Fruit fly (Drosophila melanogaster) whole organism, wandering third instar larva: ENCODE results near the gene CG43273.
A peak's percentile ranks its signal among the peaks of the same experiment; 100 is the strongest.

Experiments
- Abd-B ChIP-seq: fragments of >200 bp; optimal IDR thresholded peaks from 2 replicates; lab custom pipeline; 2017; ENCODE audit warnings: missing biosample characterization, missing genetic modification characterization
- CG32264 ChIP-seq: fragments of 200-800 bp; sonication (Bioruptor generic); optimal IDR thresholded peaks from 2 replicates; lab custom pipeline; 2016; ENCODE audit warnings: missing biosample characterization, missing genetic modification characterization
- CG9705 ChIP-seq: fragments of 200-800 bp; sonication (Bioruptor generic); optimal IDR thresholded peaks from 2 replicates; lab custom pipeline; 2018; ENCODE audit warnings: missing biosample characterization, mild to moderate bottlenecking, missing genetic modification characterization
- CrebA ChIP-seq: fragments of 200-800 bp; sonication (Bioruptor generic); optimal IDR thresholded peaks from 2 replicates; lab custom pipeline; 2016; ENCODE audit warnings: missing biosample characterization, mild to moderate bottlenecking, missing genetic modification characterization, borderline replicate concordance
- Dfd ChIP-seq: fragments of >200 bp; optimal IDR thresholded peaks from 2 replicates; lab custom pipeline; 2017; ENCODE audit warnings: missing biosample characterization, missing genetic modification characterization
- GATAd ChIP-seq: sonication (Bioruptor generic); optimal IDR thresholded peaks from 2 replicates; lab custom pipeline; 2016; ENCODE audit warnings: missing biosample characterization, missing genetic modification characterization
- HLH106 ChIP-seq: fragments of 200-800 bp; optimal IDR thresholded peaks from 3 replicates; lab custom pipeline; 2019; ENCODE audit warnings: missing biosample characterization, mild to moderate bottlenecking, missing genetic modification characterization, moderate library complexity
- Hnf4 ChIP-seq: fragments of 200-800 bp; sonication (Bioruptor generic); optimal IDR thresholded peaks from 2 replicates; lab custom pipeline; 2016; ENCODE audit warnings: missing biosample characterization, mild to moderate bottlenecking, missing genetic modification characterization
- Hr78 ChIP-seq: fragments of >200 bp; optimal IDR thresholded peaks from 2 replicates; lab custom pipeline; 2017; ENCODE audit warnings: missing biosample characterization, missing genetic modification characterization
- Hr83 ChIP-seq: fragments of 200-300 bp; sonication (Bioruptor generic); optimal IDR thresholded peaks from 2 replicates; lab custom pipeline; 2016; ENCODE audit warnings: missing biosample characterization, mild to moderate bottlenecking, missing genetic modification characterization, moderate library complexity; ENCODE audit not compliant: poor library complexity, severe bottlenecking
- Jra ChIP-seq: sonication (Bioruptor generic); optimal IDR thresholded peaks from 2 replicates; lab custom pipeline; 2016; ENCODE audit warnings: missing biosample characterization, missing genetic modification characterization
- Myc ChIP-seq: fragments of >200 bp; optimal IDR thresholded peaks from 2 replicates; lab custom pipeline; 2017
- N ChIP-seq: fragments of >200 bp; optimal IDR thresholded peaks from 2 replicates; lab custom pipeline; 2018; ENCODE audit warnings: missing biosample characterization, missing external identifiers, missing genetic modification characterization
- OdsH ChIP-seq: fragments of 200-800 bp; sonication (Bioruptor generic); optimal IDR thresholded peaks from 2 replicates; lab custom pipeline; 2016; ENCODE audit warnings: missing biosample characterization, mild to moderate bottlenecking, missing genetic modification characterization
- Rel ChIP-seq, 2 experiments: fragments of 200-800 bp; sonication (Bioruptor generic) in 1 of 2; optimal IDR thresholded peaks; 2 replicates in 1 of 2; 3 replicates in 1 of 2; lab custom pipeline; 2016 to 2019; ENCODE audit warnings: mild to moderate bottlenecking in 2 of 2, missing biosample characterization in 2 of 2, missing genetic modification characterization in 2 of 2, moderate library complexity in 1 of 2
- Sp1 ChIP-seq: fragments of 200-800 bp; sonication (Bioruptor generic); optimal IDR thresholded peaks from 3 replicates; lab custom pipeline; 2019; ENCODE audit warnings: missing biosample characterization, mild to moderate bottlenecking, missing genetic modification characterization, moderate library complexity
- Vsx2 ChIP-seq: fragments of 200-300, 225-300 bp; sonication (Bioruptor generic); optimal IDR thresholded peaks from 2 replicates; lab custom pipeline; 2018; ENCODE audit warnings: missing biosample characterization, missing genetic modification characterization; ENCODE audit not compliant: partially characterized antibody
- br ChIP-seq: fragments of 200-800 bp; sonication (Bioruptor generic); optimal IDR thresholded peaks from 2 replicates; lab custom pipeline; 2016; ENCODE audit warnings: missing biosample characterization, missing genetic modification characterization
- dl ChIP-seq, 2 experiments: fragments of 175-275, 200-275 bp in 1 of 2; fragments of 200-275 bp in 1 of 2; sonication (Bioruptor generic); optimal IDR thresholded peaks; lab custom pipeline; 2018; ENCODE audit warnings: mild to moderate bottlenecking in 2 of 2, missing biosample characterization in 2 of 2, missing genetic modification characterization in 2 of 2, moderate library complexity in 2 of 2; ENCODE audit not compliant: partially characterized antibody in 2 of 2, insufficient read depth in 1 of 2
- dmrt93B ChIP-seq: fragments of 200-800 bp; sonication (Bioruptor generic); optimal IDR thresholded peaks from 2 replicates; lab custom pipeline; 2018; ENCODE audit warnings: missing biosample characterization, mild to moderate bottlenecking, missing genetic modification characterization
- dsf ChIP-seq: sonication (Bioruptor generic); optimal IDR thresholded peaks from 2 replicates; lab custom pipeline; 2016; ENCODE audit warnings: missing biosample characterization, missing genetic modification characterization, borderline replicate concordance
- ey ChIP-seq: fragments of 200-800 bp; sonication (Bioruptor generic); optimal IDR thresholded peaks from 2 replicates; lab custom pipeline; 2016; ENCODE audit warnings: missing biosample characterization, missing genetic modification characterization
- foxo ChIP-seq, 2 experiments: fragments of 200-800 bp; sonication (Bioruptor generic); optimal IDR thresholded peaks; 2 replicates in 1 of 2; 3 replicates in 1 of 2; lab custom pipeline; 2016 to 2017; ENCODE audit warnings: missing biosample characterization in 2 of 2, missing genetic modification characterization in 2 of 2
- fru ChIP-seq: fragments of 200-800 bp; sonication (Bioruptor generic); optimal IDR thresholded peaks from 3 replicates; lab custom pipeline; 2016; ENCODE audit warnings: missing biosample characterization, mild to moderate bottlenecking, missing genetic modification characterization
- h ChIP-seq: fragments of 200-800 bp; sonication (Bioruptor generic); optimal IDR thresholded peaks from 3 replicates; lab custom pipeline; 2016; ENCODE audit warnings: missing biosample characterization, mild to moderate bottlenecking, missing genetic modification characterization
- jim ChIP-seq: fragments of 175-275, 200-325 bp; sonication (Bioruptor generic); optimal IDR thresholded peaks from 2 replicates; lab custom pipeline; 2016; ENCODE audit warnings: missing biosample characterization, mild to moderate bottlenecking, missing genetic modification characterization
- lola ChIP-seq: fragments of >200 bp; optimal IDR thresholded peaks from 2 replicates; lab custom pipeline; 2017; ENCODE audit warnings: missing biosample characterization, missing genetic modification characterization
- pan ChIP-seq: fragments of >200 bp; optimal IDR thresholded peaks from 2 replicates; lab custom pipeline; 2017
- psq ChIP-seq: fragments of 200-800 bp; sonication (Bioruptor generic); optimal IDR thresholded peaks from 3 replicates; lab custom pipeline; 2017; ENCODE audit warnings: missing biosample characterization, mild to moderate bottlenecking, missing genetic modification characterization, moderate library complexity
- rgr ChIP-seq: fragments of 200-800 bp; sonication (Bioruptor generic); optimal IDR thresholded peaks from 3 replicates; lab custom pipeline; 2016; ENCODE audit warnings: missing biosample characterization, mild to moderate bottlenecking, missing genetic modification characterization
- sage ChIP-seq: fragments of 200-800 bp; sonication (Bioruptor generic); optimal IDR thresholded peaks from 2 replicates; lab custom pipeline; 2016; ENCODE audit warnings: missing biosample characterization, mild to moderate bottlenecking, missing genetic modification characterization
- sv ChIP-seq: fragments of 200-800 bp; sonication (Bioruptor generic); optimal IDR thresholded peaks from 3 replicates; lab custom pipeline; 2016; ENCODE audit warnings: missing biosample characterization, missing genetic modification characterization
- tai ChIP-seq: sonication (Bioruptor generic); optimal IDR thresholded peaks from 2 replicates; lab custom pipeline; 2016; ENCODE audit warnings: missing biosample characterization, missing genetic modification characterization
- usp ChIP-seq: fragments of >200 bp; optimal IDR thresholded peaks from 2 replicates; lab custom pipeline; 2017; ENCODE audit warnings: missing biosample characterization, missing genetic modification characterization
- woc ChIP-seq: sonication (Bioruptor generic); optimal IDR thresholded peaks from 2 replicates; lab custom pipeline; 2016; ENCODE audit warnings: missing biosample characterization, mild to moderate bottlenecking, missing genetic modification characterization

CG43273 gene

dm6 chr3R:24829887-24830351, at the start of gene CG43273, which contains the start of gene Kaz:
TSS of gene CG43273 (plus strand) at chr3R:24830301.
TSS of gene Kaz (minus strand) at chr3R:24829959.
- TF ChIP-seq ey (GFP tag; lab: Kevin White, UChicago): peak; percentile 42
- no peak for TF ChIP-seq dsf
- peak; percentile 68 for TF ChIP-seq sage (GFP tag; lab: Kevin White, UChicago)
- peak; percentile 64 for TF ChIP-seq CG9705 (GFP tag; lab: Kevin White, UChicago)
- TF ChIP-seq Hr78 (GFP tag; lab: Kevin White, UChicago): no peak
- peak; percentile 49 for TF ChIP-seq OdsH (GFP tag; lab: Kevin White, UChicago)
- peak; percentile 75 for TF ChIP-seq psq (GFP tag; lab: Kevin White, UChicago)
- no peak for TF ChIP-seq Hnf4 (GFP tag; lab: Kevin White, UChicago)
- TF ChIP-seq CrebA (GFP tag; lab: Kevin White, UChicago): no peak
- TF ChIP-seq foxo (GFP tag; optimal IDR thresholded peaks at IDR 0.05; lab: Kevin White, UChicago): peak in 1 of 2 experiments; percentile 68
- TF ChIP-seq jim (GFP tag; lab: Kevin White, UChicago): no peak
- TF ChIP-seq lola (GFP tag; lab: Kevin White, UChicago): no peak
- TF ChIP-seq usp (GFP tag; lab: Kevin White, UChicago): no peak
- TF ChIP-seq woc (GFP tag; lab: Kevin White, UChicago): peak; percentile 78
- TF ChIP-seq h (GFP tag; lab: Kevin White, UChicago): no peak
- TF ChIP-seq Vsx2 (GFP tag; lab: Kevin White, UChicago): no peak
- TF ChIP-seq sv (GFP tag; lab: Kevin White, UChicago): peak; percentile 15
- no peak for TF ChIP-seq Sp1
- TF ChIP-seq br (GFP tag; lab: Kevin White, UChicago): no peak
- peak; percentile 81 for TF ChIP-seq HLH106
- TF ChIP-seq N: no peak
- TF ChIP-seq tai (GFP tag; lab: Kevin White, UChicago): no peak
- no peak for TF ChIP-seq dl (GFP tag; optimal IDR thresholded peaks at IDR 0.05; lab: Kevin White, UChicago; ENCODE audit: insufficient read depth in 1 of 2, partially characterized antibody in 2 of 2)
- no peak for TF ChIP-seq Hr83 (GFP tag; lab: Kevin White, UChicago)
- TF ChIP-seq Myc (lab: Kevin White, UChicago): peak; percentile 99

DNA sequence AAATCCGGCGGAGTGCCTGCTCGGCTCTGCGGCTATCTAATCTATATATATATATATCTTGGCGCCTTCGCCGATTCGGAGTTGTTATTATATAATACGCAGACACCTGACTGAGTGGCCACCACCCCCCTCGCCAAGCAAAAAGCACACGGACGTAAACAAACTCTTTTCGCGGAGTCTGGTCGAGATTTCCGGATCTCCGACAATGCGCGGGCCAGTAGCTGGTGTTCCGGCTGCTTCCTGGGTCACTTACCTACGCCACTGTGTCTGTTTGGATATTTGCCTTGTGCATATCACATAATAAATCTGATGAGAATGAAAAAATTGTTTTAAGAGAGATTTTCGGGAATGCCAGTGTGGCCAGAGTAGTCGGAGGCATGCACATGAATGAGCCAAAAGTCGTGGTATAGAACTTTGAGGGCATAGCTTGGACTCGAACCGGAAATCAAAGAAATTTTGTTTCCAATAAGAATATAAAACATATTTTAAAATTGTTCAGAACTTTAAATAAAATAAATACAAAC, 43.0 kb upstream of the CG43273 start, which contains the start of gene CG5805:
Gene CG5805, minus strand, starts transcription at position 380 of the 524 bp plus-strand sequence.
- peak; percentile 67 for TF ChIP-seq Sp1
- TF ChIP-seq CG9705 (GFP tag; lab: Kevin White, UChicago): peak; percentile 79
- TF ChIP-seq sage (GFP tag; lab: Kevin White, UChicago): peak; percentile 45
- no peak for TF ChIP-seq pan
- TF ChIP-seq OdsH (GFP tag; lab: Kevin White, UChicago): peak; percentile 54
- TF ChIP-seq usp (GFP tag; lab: Kevin White, UChicago): no peak
- no peak for TF ChIP-seq Jra
- peak; percentile 49 for TF ChIP-seq br (GFP tag; lab: Kevin White, UChicago)
- TF ChIP-seq psq (GFP tag; lab: Kevin White, UChicago): peak; percentile 57
- TF ChIP-seq CG32264 (GFP tag; lab: Kevin White, UChicago): peak; percentile 27
- peak; percentile 34 for TF ChIP-seq Hr83 (GFP tag; lab: Kevin White, UChicago)
- TF ChIP-seq HLH106: peak; percentile 66
- peak; percentile 28 for TF ChIP-seq ey (GFP tag; lab: Kevin White, UChicago)
- no peak for TF ChIP-seq GATAd (GFP tag; lab: Kevin White, UChicago)
- TF ChIP-seq foxo (GFP tag; optimal IDR thresholded peaks at IDR 0.05; lab: Kevin White, UChicago): peak in 1 of 2 experiments; percentile 47
- no peak for TF ChIP-seq Rel (GFP tag; optimal IDR thresholded peaks at IDR 0.05; lab: Kevin White, UChicago)
- TF ChIP-seq Rel (tag; optimal IDR thresholded peaks at IDR 0.05; lab: Kevin White, UChicago): peak; percentile 5
- TF ChIP-seq h (GFP tag; lab: Kevin White, UChicago): peak; percentile 71
- peak; percentile 47 for TF ChIP-seq fru (GFP tag; lab: Kevin White, UChicago)
- peak; percentile 76 for TF ChIP-seq sv (GFP tag; lab: Kevin White, UChicago)
- no peak for TF ChIP-seq lola (GFP tag; lab: Kevin White, UChicago)
- no peak for TF ChIP-seq jim (GFP tag; lab: Kevin White, UChicago)
- TF ChIP-seq rgr (GFP tag; lab: Kevin White, UChicago): peak; percentile 87
- TF ChIP-seq dmrt93B (GFP tag; lab: Kevin White, UChicago): peak; percentile 90
- TF ChIP-seq, all 38 proteins: peak for 17

- TF ChIP-seq Dfd: no peak
- no peak for TF ChIP-seq usp (GFP tag; lab: Kevin White, UChicago)
- no peak for TF ChIP-seq h (GFP tag; lab: Kevin White, UChicago)
- no peak for TF ChIP-seq CG9705 (GFP tag; lab: Kevin White, UChicago)
- TF ChIP-seq Myc (lab: Kevin White, UChicago): no peak
- TF ChIP-seq N: no peak
- TF ChIP-seq rgr (GFP tag; lab: Kevin White, UChicago): no peak
- no peak for TF ChIP-seq sage (GFP tag; lab: Kevin White, UChicago)
- TF ChIP-seq tai (GFP tag; lab: Kevin White, UChicago): no peak
- no peak for TF ChIP-seq Abd-B (GFP tag; lab: Kevin White, UChicago)
- no peak for TF ChIP-seq fru (GFP tag; lab: Kevin White, UChicago)
- TF ChIP-seq Hr78 (GFP tag; lab: Kevin White, UChicago): no peak
- no peak for TF ChIP-seq Jra
- no peak for TF ChIP-seq dl (GFP tag; optimal IDR thresholded peaks at IDR 0.05; lab: Kevin White, UChicago; ENCODE audit: insufficient read depth in 1 of 2, partially characterized antibody in 2 of 2)
- no peak for TF ChIP-seq sv (GFP tag; lab: Kevin White, UChicago)
- TF ChIP-seq Hr83 (GFP tag; lab: Kevin White, UChicago): no peak
- TF ChIP-seq, all 38 proteins: peak for 0
These were observed 42.4 kb upstream of the CG43273 start, which contains the start of gene Ets96B for dm6 chr3R:24787734-24788133. TSS of gene Ets96B (plus strand) at chr3R:24788054.
